Worm (Caenorhabditis elegans) whole organism, young adult: ENCODE results near the gene cec-5.
A peak's percentile ranks its signal among the peaks of the same experiment; 100 is the strongest.

Source experiments
- B0019.2 ChIP-seq: fragments of 200-800 bp; sonication (Bioruptor generic); conservative IDR thresholded peaks from 2 replicates; pipeline ENCODE4 v1.3.6; 2022; ENCODE audit warnings: missing genetic modification reagents, missing genetic modification characterization, missing compliant biosample characterization
- B0261.1 ChIP-seq: sonication (generic microtip); optimal IDR thresholded peaks from 2 replicates; lab custom pipeline; 2016; ENCODE audit warnings: mild to moderate bottlenecking, missing genetic modification characterization, moderate library complexity, missing compliant biosample characterization
- D2030.7 ChIP-seq: fragments of 200-800 bp; sonication (Bioruptor generic); IDR thresholded peaks from 2 replicates; pipeline ENCODE4 v1.3.6; 2022; ENCODE audit warnings: missing genetic modification reagents, missing genetic modification characterization, missing compliant biosample characterization
- F10E7.11 ChIP-seq: sonication (generic microtip); optimal IDR thresholded peaks from 2 replicates; lab custom pipeline; 2017; ENCODE audit warnings: mild to moderate bottlenecking, missing genetic modification characterization, moderate library complexity, missing compliant biosample characterization
- F23B12.7 ChIP-seq: sonication (generic microtip); optimal IDR thresholded peaks from 2 replicates; lab custom pipeline; 2017; ENCODE audit warnings: missing genetic modification characterization, mild to moderate bottlenecking, missing compliant biosample characterization, antibody characterized with exemption, moderate library complexity; ENCODE audit not compliant: insufficient read depth
- F33H1.4 ChIP-seq: fragments of 200-800 bp; sonication (Bioruptor generic); IDR thresholded peaks from 2 replicates; pipeline ENCODE4 v1.3.6; 2022; ENCODE audit warnings: missing genetic modification reagents, missing genetic modification characterization, missing compliant biosample characterization
- F52B5.7 ChIP-seq: sonication (generic microtip); optimal IDR thresholded peaks from 2 replicates; lab custom pipeline; 2016; ENCODE audit warnings: mild to moderate bottlenecking, missing genetic modification characterization, missing compliant biosample characterization
- K11D2.4 ChIP-seq: fragments of 200-800 bp; sonication (Bioruptor generic); IDR thresholded peaks from 2 replicates; pipeline ENCODE4 v1.3.6; 2022; ENCODE audit warnings: missing genetic modification reagents, missing genetic modification characterization, missing compliant biosample characterization
- T07F8.4 ChIP-seq: sonication (generic microtip); optimal IDR thresholded peaks from 2 replicates; lab custom pipeline; 2016; ENCODE audit warnings: mild to moderate bottlenecking, missing genetic modification characterization, moderate library complexity, missing compliant biosample characterization
- Y53G8AR.9 ChIP-seq: fragments of 200-800 bp; sonication (Bioruptor generic); conservative IDR thresholded peaks from 2 replicates; pipeline ENCODE4 v1.3.6; 2022; ENCODE audit warnings: missing genetic modification reagents, missing genetic modification characterization, missing compliant biosample characterization
- Y56A3A.18 ChIP-seq: fragments of 200-800 bp; sonication (Bioruptor generic); IDR thresholded peaks from 2 replicates; pipeline ENCODE4 v1.3.6; 2022; ENCODE audit warnings: missing genetic modification reagents, missing genetic modification characterization, missing compliant biosample characterization
- Y67H2A.10 ChIP-seq: fragments of 200-800 bp; sonication (Bioruptor generic); conservative IDR thresholded peaks from 2 replicates; pipeline ENCODE4 v1.3.6; 2022; ENCODE audit warnings: missing genetic modification reagents, missing genetic modification characterization, missing compliant biosample characterization
- Y95B8A.8 ChIP-seq: fragments of 200-800 bp; sonication (Bioruptor generic); IDR thresholded peaks from 2 replicates; pipeline ENCODE4 v1.3.6; 2022; ENCODE audit warnings: missing genetic modification reagents, missing genetic modification characterization, missing compliant biosample characterization
- ZK185.1 ChIP-seq: sonication (generic microtip); optimal IDR thresholded peaks from 2 replicates; lab custom pipeline; 2016; ENCODE audit warnings: mild to moderate bottlenecking, missing genetic modification characterization, missing compliant biosample characterization; ENCODE audit not compliant: poor library complexity, severe bottlenecking
- aptf-2 ChIP-seq: fragments of 200-800 bp; sonication (Bioruptor generic); conservative IDR thresholded peaks from 2 replicates; pipeline ENCODE4 v1.3.6; 2022; ENCODE audit warnings: missing genetic modification reagents, missing genetic modification characterization, missing compliant biosample characterization
- aptf-3 ChIP-seq: fragments of 200-800 bp; sonication (Bioruptor generic); IDR thresholded peaks from 2 replicates; pipeline ENCODE4 v1.3.6; 2022; ENCODE audit warnings: missing genetic modification characterization, missing compliant biosample characterization
- bed-2 ChIP-seq: fragments of 200-800 bp; sonication (Bioruptor generic); IDR thresholded peaks from 2 replicates; pipeline ENCODE4 v1.3.6; 2022; ENCODE audit warnings: missing genetic modification reagents, missing genetic modification characterization, missing compliant biosample characterization
- ccch-3 ChIP-seq: fragments of 200-800 bp; sonication (Bioruptor generic); optimal IDR thresholded peaks from 2 replicates; lab custom pipeline; 2018; ENCODE audit warnings: mild to moderate bottlenecking, missing genetic modification characterization, missing compliant biosample characterization
- cebp-2 ChIP-seq: fragments of 200-800 bp; sonication (Bioruptor generic); IDR thresholded peaks from 2 replicates; pipeline ENCODE4 v1.3.6; 2022; ENCODE audit warnings: missing genetic modification characterization, missing compliant biosample characterization
- ceh-100 ChIP-seq: fragments of 200-800 bp; sonication (Bioruptor generic); IDR thresholded peaks from 2 replicates; pipeline ENCODE4 v1.3.6; 2022; ENCODE audit warnings: missing genetic modification reagents, missing genetic modification characterization, missing compliant biosample characterization
- ceh-27 ChIP-seq: fragments of 200-800 bp; sonication (Bioruptor generic); optimal IDR thresholded peaks from 2 replicates; lab custom pipeline; 2018; ENCODE audit warnings: mild to moderate bottlenecking, missing genetic modification characterization, moderate library complexity, missing compliant biosample characterization
- chd-7 ChIP-seq: sonication (generic microtip); optimal IDR thresholded peaks from 2 replicates; lab custom pipeline; 2016; ENCODE audit warnings: mild to moderate bottlenecking, missing genetic modification characterization, moderate library complexity, missing compliant biosample characterization
- dox-1 ChIP-seq: fragments of 200-800 bp; sonication (Bioruptor generic); IDR thresholded peaks from 2 replicates; pipeline ENCODE4 v1.3.6; 2022; ENCODE audit warnings: missing genetic modification reagents, missing genetic modification characterization, missing compliant biosample characterization
- efl-1 ChIP-seq: fragments of 150-350 bp; optimal IDR thresholded peaks from 2 replicates; lab custom pipeline; 2014; ENCODE audit warnings: missing biosample characterization, missing genetic modification reagents, missing genetic modification characterization
- egrh-3 ChIP-seq: fragments of 200-800 bp; sonication (Bioruptor generic); IDR thresholded peaks from 2 replicates; pipeline ENCODE4 v1.3.6; 2022; ENCODE audit warnings: missing genetic modification reagents, missing genetic modification characterization, missing compliant biosample characterization
- ekl-4 ChIP-seq: fragments of 200-800 bp; sonication (Bioruptor generic); IDR thresholded peaks from 2 replicates; pipeline ENCODE4 v1.3.6; 2022; ENCODE audit warnings: missing genetic modification reagents, missing genetic modification characterization, missing compliant biosample characterization
- hlh-12 ChIP-seq: sonication (generic microtip); optimal IDR thresholded peaks from 2 replicates; lab custom pipeline; 2016; ENCODE audit warnings: missing genetic modification characterization, missing compliant biosample characterization
- hmg-1.2 ChIP-seq: fragments of 200-800 bp; sonication (Bioruptor generic); IDR thresholded peaks from 2 replicates; pipeline ENCODE4 v1.3.6; 2022; ENCODE audit warnings: missing genetic modification reagents, missing genetic modification characterization, missing compliant biosample characterization
- let-607 ChIP-seq, 2 experiments: fragments of 200-800 bp in 1 of 2; sonication (Bioruptor generic) in 1 of 2; sonication (generic microtip) in 1 of 2; optimal IDR thresholded peaks; 2 replicates each; lab custom pipeline; 2016 to 2018; ENCODE audit warnings: mild to moderate bottlenecking in 2 of 2, missing compliant biosample characterization in 2 of 2, missing genetic modification characterization in 2 of 2, moderate library complexity in 2 of 2, missing genotype in 1 of 2
- lin-26 ChIP-seq: fragments of 200-800 bp; sonication (Bioruptor generic); IDR thresholded peaks from 2 replicates; pipeline ENCODE4 v1.3.6; 2022; ENCODE audit warnings: missing genetic modification reagents, missing genetic modification characterization, missing compliant biosample characterization
- lin-35 ChIP-seq, 3 experiments: fragments of 150-350 bp in 2 of 3; sonication (generic microtip) in 1 of 3; optimal IDR thresholded peaks; 2 replicates each; lab custom pipeline; 2014 to 2018; ENCODE audit warnings: missing biosample characterization in 3 of 3, missing genetic modification characterization in 3 of 3, missing genetic modification reagents in 3 of 3
- lir-1 ChIP-seq: fragments of 200-800 bp; sonication (Bioruptor generic); conservative IDR thresholded peaks from 2 replicates; pipeline ENCODE4 v1.3.6; 2022; ENCODE audit warnings: missing genetic modification reagents, missing genetic modification characterization, missing compliant biosample characterization
- nfya-2 ChIP-seq: fragments of 200-800 bp; sonication (Bioruptor generic); IDR thresholded peaks from 2 replicates; pipeline ENCODE4 v1.3.6; 2022; ENCODE audit warnings: missing genetic modification reagents, missing genetic modification characterization, missing compliant biosample characterization
- nhr-179 ChIP-seq: sonication (generic microtip); optimal IDR thresholded peaks from 2 replicates; lab custom pipeline; 2016; ENCODE audit warnings: mild to moderate bottlenecking, missing genetic modification characterization, missing compliant biosample characterization
- sdz-38 ChIP-seq: sonication (generic microtip); optimal IDR thresholded peaks from 2 replicates; lab custom pipeline; 2016; ENCODE audit warnings: missing genotype, missing genetic modification characterization, missing compliant biosample characterization
- sea-2 ChIP-seq: fragments of 200-800 bp; sonication (Bioruptor generic); IDR thresholded peaks from 2 replicates; pipeline ENCODE4 v1.3.6; 2022; ENCODE audit warnings: missing genetic modification characterization, missing compliant biosample characterization
- snpc-1.1 ChIP-seq: sonication (generic microtip); optimal IDR thresholded peaks from 2 replicates; lab custom pipeline; 2017; ENCODE audit warnings: missing genetic modification characterization, mild to moderate bottlenecking, missing compliant biosample characterization, antibody characterized with exemption, moderate library complexity, missing genotype, missing genetic modification reagents; ENCODE audit not compliant: insufficient read depth
- snpc-1.3 ChIP-seq: sonication (generic microtip); optimal IDR thresholded peaks from 2 replicates; lab custom pipeline; 2017; ENCODE audit warnings: missing genetic modification characterization, mild to moderate bottlenecking, missing compliant biosample characterization, antibody characterized with exemption, moderate library complexity, missing genotype, missing genetic modification reagents; ENCODE audit not compliant: insufficient read depth
- sptf-2 ChIP-seq: fragments of 200-800 bp; sonication (Bioruptor generic); optimal IDR thresholded peaks from 2 replicates; lab custom pipeline; 2018; ENCODE audit warnings: mild to moderate bottlenecking, missing genetic modification characterization, missing compliant biosample characterization
- tlf-1 ChIP-seq: fragments of 200-800 bp; sonication (Bioruptor generic); optimal IDR thresholded peaks from 2 replicates; lab custom pipeline; 2018; ENCODE audit warnings: mild to moderate bottlenecking, missing genetic modification characterization, missing compliant biosample characterization
- zfh-2 ChIP-seq: fragments of 200-800 bp; sonication (Bioruptor generic); conservative IDR thresholded peaks from 2 replicates; pipeline ENCODE4 v1.3.6; 2022; ENCODE audit warnings: missing genetic modification reagents, missing genetic modification characterization, missing compliant biosample characterization
- zim-3 ChIP-seq: sonication (generic microtip); optimal IDR thresholded peaks from 2 replicates; lab custom pipeline; 2017; ENCODE audit warnings: mild to moderate bottlenecking, missing genetic modification characterization, moderate library complexity, missing compliant biosample characterization
- ztf-25 ChIP-seq: fragments of 200-800 bp; sonication (Bioruptor generic); IDR thresholded peaks from 2 replicates; pipeline ENCODE4 v1.3.6; 2022; ENCODE audit warnings: missing genetic modification reagents, missing genetic modification characterization, missing compliant biosample characterization

The cec-5 gene

DNA sequence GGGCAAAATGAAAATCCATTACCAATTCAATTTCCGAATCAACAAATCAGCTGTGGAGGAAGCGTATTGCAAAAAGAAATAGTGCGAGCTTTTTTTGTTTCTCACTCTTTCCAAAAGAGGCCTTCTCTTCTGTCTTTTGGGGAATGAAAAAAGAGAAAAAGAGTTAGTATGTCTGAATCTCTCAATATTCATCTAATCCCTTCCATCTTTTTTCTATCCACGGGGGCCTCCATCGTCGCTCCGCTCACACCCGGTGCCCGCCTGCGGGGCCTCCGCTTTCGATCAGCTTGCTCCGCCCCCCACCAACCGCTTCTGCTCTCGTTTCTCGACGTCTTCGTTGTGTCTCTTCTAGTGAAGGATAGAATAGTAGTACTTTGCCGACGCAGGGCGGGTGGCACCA is 39.3 kb upstream of the cec-5 start (continued):
- no peak for TF ChIP-seq Y56A3A.18 (GFP tag; lab: Robert Waterston, UW)
- no peak for TF ChIP-seq nhr-179
- no peak for TF ChIP-seq ztf-25 (GFP tag; lab: Robert Waterston, UW)
- no peak for TF ChIP-seq F10E7.11
- no peak for TF ChIP-seq ccch-3 (GFP tag; lab: Kevin White, UChicago)
- TF ChIP-seq lin-26 (GFP tag; lab: Robert Waterston, UW), result no peak
- no peak for TF ChIP-seq lin-35 (GFP tag; optimal IDR thresholded peaks at IDR 0.05; lab: Kevin White, UChicago)
- TF ChIP-seq sdz-38 (tag; lab: Kevin White, UChicago), result no peak
- no peak for TF ChIP-seq B0261.1
- no peak for TF ChIP-seq dox-1
- TF ChIP-seq sptf-2 (GFP tag; lab: Kevin White, UChicago), result no peak
- TF ChIP-seq aptf-3 (GFP tag; lab: Robert Waterston, UW), result no peak
- no peak for TF ChIP-seq F52B5.7
- no peak for TF ChIP-seq Y95B8A.8 (GFP tag; lab: Robert Waterston, UW)
- TF ChIP-seq tlf-1 (GFP tag; lab: Kevin White, UChicago), result no peak
- TF ChIP-seq ceh-27 (GFP tag; lab: Kevin White, UChicago), result peak; percentile 24
- TF ChIP-seq ekl-4 (GFP tag; lab: Robert Waterston, UW), result no peak
- no peak for TF ChIP-seq efl-1 (GFP tag; lab: Kevin White, UChicago)
- peak; percentile 76; the same call in 1 of the 2 replicates for TF ChIP-seq egrh-3 (GFP tag; lab: Robert Waterston, UW)
- TF ChIP-seq D2030.7 (GFP tag; lab: Robert Waterston, UW), result no peak
- TF ChIP-seq F23B12.7 (tag; lab: Kevin White, UChicago), result no peak
- TF ChIP-seq B0019.2 (GFP tag; lab: Robert Waterston, UW), result no peak
- TF ChIP-seq hmg-1.2 (GFP tag; lab: Robert Waterston, UW), result peak; percentile 35; the same call in 1 of the 2 replicates
- no peak for TF ChIP-seq F33H1.4 (GFP tag; lab: Robert Waterston, UW)
- no peak for TF ChIP-seq ceh-100 (GFP tag; lab: Robert Waterston, UW)
- TF ChIP-seq ZK185.1 (tag; lab: Kevin White, UChicago), result no peak
- no peak for TF ChIP-seq zim-3 (tag; lab: Kevin White, UChicago)
- no peak for TF ChIP-seq Y67H2A.10 (GFP tag; lab: Robert Waterston, UW)
- no peak for TF ChIP-seq snpc-1.1 (tag; lab: Kevin White, UChicago)
- TF ChIP-seq let-607 (tag; optimal IDR thresholded peaks at IDR 0.05; lab: Kevin White, UChicago), result no peak
- peak; percentile 95 for TF ChIP-seq zfh-2 (GFP tag; lab: Robert Waterston, UW)
- no peak for TF ChIP-seq chd-7 (tag; lab: Kevin White, UChicago)
- TF ChIP-seq snpc-1.3 (tag; lab: Kevin White, UChicago), result no peak
- 0 out of 2 replicates have a peak, but pooled peaks have one; percentile 13 for TF ChIP-seq K11D2.4 (GFP tag; lab: Robert Waterston, UW)
- no peak for TF ChIP-seq nfya-2
- TF ChIP-seq cebp-2 (GFP tag; lab: Robert Waterston, UW), result no peak

DNA sequence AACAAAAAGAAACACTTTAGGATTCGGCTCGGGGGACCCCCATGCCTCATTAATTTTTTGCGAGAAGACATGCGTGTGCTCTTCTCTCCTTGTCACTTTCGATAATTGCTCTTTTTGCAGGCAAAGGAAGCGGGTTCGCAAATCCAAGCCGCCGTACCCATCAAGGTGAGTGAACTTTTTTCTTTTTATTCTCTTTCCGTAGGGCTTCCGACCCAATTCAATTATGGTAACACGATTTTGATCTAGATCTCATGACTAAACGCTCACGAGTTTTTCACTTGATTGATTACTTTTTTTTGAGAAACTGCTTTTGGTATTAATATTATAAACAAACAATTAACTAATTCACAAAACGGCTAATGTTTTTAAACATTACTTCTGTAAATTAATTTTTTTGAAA is 32.6 kb upstream of the cec-5 start:
- TF ChIP-seq bed-2 (GFP tag; lab: Robert Waterston, UW) (no peak), aptf-2 (no peak), sea-2 (GFP tag; lab: Robert Waterston, UW) (no peak), lir-1 (no peak), Y53G8AR.9 (GFP tag; lab: Robert Waterston, UW) (no peak), T07F8.4 (no peak), F23B12.7 (tag; lab: Kevin White, UChicago) (no peak), ekl-4 (GFP tag; lab: Robert Waterston, UW) (no peak), hlh-12 (tag; lab: Kevin White, UChicago) (no peak)
